Worm (Caenorhabditis elegans): Measurements from ENCODE around the gene srw-79.

The srw-79 gene

ce11 chrII:2976597-2976996, 30.1 kb downstream of the srw-79 start, which contains the start of gene nhr-88 (continued):
- TF ChIP-seq ceh-32 (tag; optimal IDR thresholded peaks at IDR 0.05; ENCODE audit: poor library complexity) (no peak), nhr-102 (tag; optimal IDR thresholded peaks at IDR 0.05) (no peak), Y5F2A.4 (GFP tag; optimal IDR thresholded peaks at IDR 0.05) (no peak), lin-1 (GFP tag; IDR thresholded peaks at IDR 0.05) (no peak), nhr-10 (tag; optimal IDR thresholded peaks at IDR 0.05) (no peak), T26A8.4 (GFP tag; IDR thresholded peaks at IDR 0.05) (peak; percentile 43; the same call in 1 of the 2 replicates), mes-2 (tag; optimal IDR thresholded peaks at IDR 0.05; ENCODE audit: poor library complexity, severe bottlenecking) (no peak), aha-1 (tag) (no peak)

ce11 chrII:2977652-2978051, 31.1 kb downstream of the srw-79 start:
- TF ChIP-seq nhr-11 (tag; optimal IDR thresholded peaks at IDR 0.05): no peak
- no peak for TF ChIP-seq ces-1 (GFP tag; optimal IDR thresholded peaks at IDR 0.05)

ce11 chrII:2979061-2979460, 32.5 kb downstream of the srw-79 start:
- no peak for TF ChIP-seq ceh-32 (tag; optimal IDR thresholded peaks at IDR 0.05; ENCODE audit: poor library complexity)
- no peak for TF ChIP-seq hlh-30 (tag; optimal IDR thresholded peaks at IDR 0.05; ENCODE audit: insufficient read depth)
- no peak for TF ChIP-seq nhr-6 (tag; optimal IDR thresholded peaks at IDR 0.05)
- TF ChIP-seq dmd-9 (GFP tag; IDR thresholded peaks at IDR 0.05): no peak
- 0 out of 2 replicates have a peak, but pooled peaks have one; percentile 47 for TF ChIP-seq Y105C5A.15 (GFP tag; IDR thresholded peaks at IDR 0.05)

ce11 chrII:2984383-2984782, 37.8 kb downstream of the srw-79 start:
- TF ChIP-seq aha-1 (tag) (peak; percentile 93), nhr-6 (tag; optimal IDR thresholded peaks at IDR 0.05) (no peak)

ce11 chrII:2985446-2985845, 38.9 kb downstream of the srw-79 start:
- no peak for TF ChIP-seq nhr-41 (GFP tag; IDR thresholded peaks at IDR 0.05)
- no peak for TF ChIP-seq hlh-30 (tag; optimal IDR thresholded peaks at IDR 0.05; ENCODE audit: insufficient read depth)
- TF ChIP-seq nhr-77 (tag; optimal IDR thresholded peaks at IDR 0.05): no peak
- peak; percentile 91 for TF ChIP-seq set-16 (GFP tag; IDR thresholded peaks at IDR 0.05)
- peak; percentile 16 for TF ChIP-seq aha-1 (tag)
- peak; percentile 16 for TF ChIP-seq sdz-12 (GFP tag; optimal IDR thresholded peaks at IDR 0.05)
- no peak for TF ChIP-seq madf-9 (GFP tag; conservative IDR thresholded peaks at IDR 0.05)
- no peak for TF ChIP-seq zag-1 (tag; optimal IDR thresholded peaks at IDR 0.05)
- TF ChIP-seq mdl-1 (tag; optimal IDR thresholded peaks at IDR 0.05): no peak

ce11 chrII:2985935-2986498, 39.5 kb downstream of the srw-79 start:
- TF ChIP-seq ZK546.5 (tag; optimal IDR thresholded peaks at IDR 0.05) (no peak), ceh-28 (tag; optimal IDR thresholded peaks at IDR 0.05) (no peak), php-3 (GFP tag; IDR thresholded peaks at IDR 0.05) (no peak), pqm-1 (tag; optimal IDR thresholded peaks at IDR 0.05) (no peak), lin-29 (GFP tag; IDR thresholded peaks at IDR 0.05) (no peak), lin-13 (GFP tag; optimal IDR thresholded peaks at IDR 0.05) (peak; percentile 37), lsy-2 (tag; optimal IDR thresholded peaks at IDR 0.05) (peak in 1 of 2 experiments; percentile 1), nhr-48 (tag; optimal IDR thresholded peaks at IDR 0.05) (no peak), ZK337.2 (GFP tag; IDR thresholded peaks at IDR 0.05) (no peak), daf-8 (GFP tag; IDR thresholded peaks at IDR 0.05) (no peak), aha-1 (tag) (peak; percentile 9), hmg-1.1 (GFP tag; IDR thresholded peaks at IDR 0.05) (no peak), set-16 (GFP tag; IDR thresholded peaks at IDR 0.05) (peak; percentile 61), lin-15B (tag; optimal IDR thresholded peaks at IDR 0.05) (no peak), zfp-3 (GFP tag; conservative IDR thresholded peaks at IDR 0.05) (no peak), lin-1 (GFP tag; IDR thresholded peaks at IDR 0.05) (no peak), nhr-102 (tag; optimal IDR thresholded peaks at IDR 0.05) (no peak), ztf-11 (tag; optimal IDR thresholded peaks at IDR 0.05) (no peak), duxl-1 (tag; optimal IDR thresholded peaks at IDR 0.05; ENCODE audit: poor library complexity) (no peak), aly-2 (tag; optimal IDR thresholded peaks at IDR 0.05) (no peak), lin-38 (GFP tag; IDR thresholded peaks at IDR 0.05) (0 out of 2 replicates have a peak, but pooled peaks have one; percentile 9), nhr-111 (GFP tag; optimal IDR thresholded peaks at IDR 0.05) (no peak), dve-1 (tag; optimal IDR thresholded peaks at IDR 0.05; ENCODE audit: insufficient read depth) (no peak), fos-1 (tag; optimal IDR thresholded peaks at IDR 0.05) (no peak)

All from whole organism, L4 larva.